Fruit fly (Drosophila melanogaster) whole organism, prepupa: ENCODE results near the gene stai.

Experiments
- Blimp-1 ChIP-seq: fragments of 200-800 bp; sonication (Bioruptor generic); optimal IDR thresholded peaks from 3 replicates; lab custom pipeline; 2017; ENCODE audit warnings: missing biosample characterization, missing genetic modification characterization, mild to moderate bottlenecking, moderate library complexity, missing genetic modification reagents
- CG11294 ChIP-seq: fragments of 200-800 bp; sonication (Bioruptor generic); IDR thresholded peaks from 2 replicates; pipeline ENCODE4 v1.3.6; 2022; ENCODE audit warnings: missing biosample characterization, missing genetic modification characterization
- CG11762 ChIP-seq: fragments of 200-800 bp; sonication (Bioruptor generic); optimal IDR thresholded peaks from 3 replicates; lab custom pipeline; 2016; ENCODE audit warnings: missing biosample characterization, missing genetic modification characterization; ENCODE audit not compliant: insufficient read depth
- CG11902 ChIP-seq: fragments of 200-800 bp; sonication (Bioruptor generic); optimal IDR thresholded peaks from 3 replicates; lab custom pipeline; 2016; ENCODE audit warnings: missing biosample characterization, missing genetic modification characterization
- CG15336 ChIP-seq: fragments of 200-800 bp; sonication (Bioruptor generic); IDR thresholded peaks from 2 replicates; pipeline ENCODE4 v1.3.6; 2022; ENCODE audit warnings: missing biosample characterization, missing genetic modification characterization
- CG1621 ChIP-seq: fragments of 200-800 bp; sonication (Bioruptor generic); optimal IDR thresholded peaks from 3 replicates; lab custom pipeline; 2018; ENCODE audit warnings: missing biosample characterization, mild to moderate bottlenecking, missing genetic modification characterization
- CG16779 ChIP-seq: fragments of 200-800 bp; sonication (Bioruptor generic); optimal IDR thresholded peaks from 3 replicates; lab custom pipeline; 2017; ENCODE audit warnings: missing biosample characterization, mild to moderate bottlenecking, missing genetic modification characterization
- CG31627 ChIP-seq: fragments of 200-800 bp; sonication (Bioruptor generic); optimal IDR thresholded peaks from 3 replicates; lab custom pipeline; 2016; ENCODE audit warnings: missing biosample characterization, missing genetic modification characterization
- CG34406 ChIP-seq: fragments of 200-800 bp; sonication (Bioruptor generic); optimal IDR thresholded peaks from 3 replicates; lab custom pipeline; 2016; ENCODE audit warnings: missing biosample characterization, missing genetic modification characterization
- CG4318 ChIP-seq: fragments of 200-800 bp; sonication (Bioruptor generic); optimal IDR thresholded peaks from 3 replicates; lab custom pipeline; 2017; ENCODE audit warnings: missing biosample characterization, mild to moderate bottlenecking, missing genetic modification characterization
- CG6276 ChIP-seq: fragments of 200-800 bp; sonication (Bioruptor generic); optimal IDR thresholded peaks from 2 replicates; lab custom pipeline; 2017; ENCODE audit warnings: missing biosample characterization, mild to moderate bottlenecking, missing genetic modification characterization
- CG6792 ChIP-seq: fragments of 200-800 bp; sonication (Bioruptor generic); optimal IDR thresholded peaks from 3 replicates; lab custom pipeline; 2016; ENCODE audit warnings: missing biosample characterization, missing genetic modification characterization
- CG6808 ChIP-seq: fragments of 200-800 bp; sonication (Bioruptor generic); optimal IDR thresholded peaks from 3 replicates; lab custom pipeline; 2017; ENCODE audit warnings: missing biosample characterization, missing genetic modification characterization, mild to moderate bottlenecking, moderate library complexity, missing genetic modification reagents
- CG6854 ChIP-seq: fragments of 200-800 bp; sonication (Bioruptor generic); optimal IDR thresholded peaks from 2 replicates; lab custom pipeline; 2017; ENCODE audit warnings: missing biosample characterization, mild to moderate bottlenecking, missing genetic modification characterization
- CG8319 ChIP-seq: fragments of 200-800 bp; sonication (Bioruptor generic); optimal IDR thresholded peaks from 3 replicates; lab custom pipeline; 2016; ENCODE audit warnings: missing biosample characterization, missing genetic modification characterization
- CG9139 ChIP-seq: fragments of 200-800 bp; sonication (Bioruptor generic); optimal IDR thresholded peaks from 3 replicates; lab custom pipeline; 2017; ENCODE audit warnings: missing biosample characterization, mild to moderate bottlenecking, missing genetic modification characterization
- Eip78C ChIP-seq: fragments of 200-800 bp; sonication (Bioruptor generic); peaks from one replicate; lab custom pipeline; 2016; ENCODE audit warnings: missing biosample characterization, missing genetic modification characterization
- Ets21C ChIP-seq: fragments of 200-800 bp; sonication (Bioruptor generic); optimal IDR thresholded peaks from 3 replicates; lab custom pipeline; 2016; ENCODE audit warnings: missing biosample characterization, missing genetic modification characterization
- Ets96B ChIP-seq: fragments of 200-800 bp; optimal IDR thresholded peaks from 2 replicates; lab custom pipeline; 2019; ENCODE audit warnings: missing biosample characterization, mild to moderate bottlenecking, missing genetic modification characterization, moderate library complexity
- Gug ChIP-seq: fragments of 200-800 bp; sonication (Bioruptor generic); IDR thresholded peaks from 2 replicates; pipeline ENCODE4 v1.3.6; 2022; ENCODE audit warnings: missing biosample characterization, missing genetic modification characterization
- Hr39 ChIP-seq: fragments of 200-800 bp; sonication (Bioruptor generic); optimal IDR thresholded peaks from 2 replicates; lab custom pipeline; 2016; ENCODE audit warnings: missing biosample characterization, missing genetic modification characterization
- Lpt ChIP-seq: fragments of 200-800 bp; sonication (Bioruptor generic); optimal IDR thresholded peaks from 3 replicates; lab custom pipeline; 2016; ENCODE audit warnings: missing biosample characterization, missing genetic modification characterization
- Met ChIP-seq: fragments of 200-800 bp; sonication (Bioruptor generic); optimal IDR thresholded peaks from 3 replicates; lab custom pipeline; 2016; ENCODE audit warnings: missing biosample characterization, missing genetic modification characterization
- OdsH ChIP-seq: fragments of 200-800 bp; sonication (Bioruptor generic); optimal IDR thresholded peaks from 3 replicates; lab custom pipeline; 2016; ENCODE audit warnings: missing biosample characterization, missing genetic modification characterization
- Smox ChIP-seq: fragments of 200-800 bp; sonication (Bioruptor generic); optimal IDR thresholded peaks from 3 replicates; lab custom pipeline; 2016; ENCODE audit warnings: missing biosample characterization, missing genetic modification characterization
- Sox102F ChIP-seq: fragments of 200-800 bp; sonication (Bioruptor generic); optimal IDR thresholded peaks from 2 replicates; lab custom pipeline; 2016; ENCODE audit warnings: missing biosample characterization, mild to moderate bottlenecking, missing genetic modification characterization
- Sox14 ChIP-seq: fragments of 200-800 bp; sonication (Bioruptor generic); optimal IDR thresholded peaks from 3 replicates; lab custom pipeline; 2016; ENCODE audit warnings: missing biosample characterization, missing genetic modification characterization
- achi ChIP-seq: fragments of 200-800 bp; sonication (Bioruptor generic); optimal IDR thresholded peaks from 3 replicates; lab custom pipeline; 2016; ENCODE audit warnings: missing biosample characterization, missing genetic modification characterization
- acj6 ChIP-seq: fragments of 200-800 bp; sonication (Bioruptor generic); optimal IDR thresholded peaks from 3 replicates; lab custom pipeline; 2016; ENCODE audit warnings: missing biosample characterization, missing genetic modification characterization
- cyc ChIP-seq: fragments of 200-800 bp; sonication (Bioruptor generic); optimal IDR thresholded peaks from 3 replicates; lab custom pipeline; 2016; ENCODE audit warnings: missing biosample characterization, missing genetic modification characterization
- dac ChIP-seq: fragments of 200-800 bp; sonication (Bioruptor generic); optimal IDR thresholded peaks from 2 replicates; lab custom pipeline; 2017; ENCODE audit warnings: missing biosample characterization, mild to moderate bottlenecking, missing genetic modification characterization
- dsx ChIP-seq: fragments of 200-800 bp; optimal IDR thresholded peaks from 3 replicates; lab custom pipeline; 2019; ENCODE audit warnings: missing biosample characterization, mild to moderate bottlenecking, missing genetic modification characterization, moderate library complexity; ENCODE audit not compliant: poor library complexity, severe bottlenecking
- eg ChIP-seq: fragments of 200-800 bp; sonication (Bioruptor generic); IDR thresholded peaks from 3 replicates; pipeline ENCODE4 v1.3.6; 2022; ENCODE audit warnings: missing biosample characterization, missing genetic modification characterization
- esn ChIP-seq: fragments of 200-800 bp; sonication (Bioruptor generic); optimal IDR thresholded peaks from 2 replicates; lab custom pipeline; 2016; ENCODE audit warnings: missing biosample characterization, mild to moderate bottlenecking, missing genetic modification characterization, moderate library complexity
- fd85E ChIP-seq: fragments of 200-800 bp; sonication (Bioruptor generic); optimal IDR thresholded peaks from 3 replicates; lab custom pipeline; 2016; ENCODE audit warnings: missing biosample characterization, missing genetic modification characterization
- fkh ChIP-seq: fragments of 200-800 bp; sonication (Bioruptor generic); optimal IDR thresholded peaks from 3 replicates; lab custom pipeline; 2017; ENCODE audit warnings: missing biosample characterization, mild to moderate bottlenecking, missing genetic modification characterization, moderate library complexity
- salr ChIP-seq, 2 experiments: fragments of 200-800 bp; sonication (Bioruptor generic); optimal IDR thresholded peaks; 3 replicates each; lab custom pipeline; 2016 to 2018; ENCODE audit warnings: missing biosample characterization in 2 of 2, missing genetic modification characterization in 2 of 2, mild to moderate bottlenecking in 1 of 2
- ss ChIP-seq, 2 experiments: fragments of 200-800 bp; sonication (Bioruptor generic); optimal IDR thresholded peaks; 2 replicates in 1 of 2; 3 replicates in 1 of 2; lab custom pipeline; 2017 to 2018; ENCODE audit warnings: mild to moderate bottlenecking in 2 of 2, missing biosample characterization in 2 of 2, missing genetic modification characterization in 2 of 2, moderate library complexity in 1 of 2
- svp ChIP-seq: fragments of 200-800 bp; sonication (Bioruptor generic); peaks from one replicate; lab custom pipeline; 2016; ENCODE audit warnings: missing biosample characterization, missing genetic modification characterization
- topi ChIP-seq: fragments of 200-800 bp; sonication (Bioruptor generic); optimal IDR thresholded peaks from 3 replicates; lab custom pipeline; 2016; ENCODE audit warnings: missing biosample characterization, missing genetic modification characterization
- vri ChIP-seq: fragments of 200-800 bp; sonication (Bioruptor generic); optimal IDR thresholded peaks from 3 replicates; lab custom pipeline; 2016; ENCODE audit warnings: missing biosample characterization, mild to moderate bottlenecking, missing genetic modification characterization

The stai gene

DNA sequence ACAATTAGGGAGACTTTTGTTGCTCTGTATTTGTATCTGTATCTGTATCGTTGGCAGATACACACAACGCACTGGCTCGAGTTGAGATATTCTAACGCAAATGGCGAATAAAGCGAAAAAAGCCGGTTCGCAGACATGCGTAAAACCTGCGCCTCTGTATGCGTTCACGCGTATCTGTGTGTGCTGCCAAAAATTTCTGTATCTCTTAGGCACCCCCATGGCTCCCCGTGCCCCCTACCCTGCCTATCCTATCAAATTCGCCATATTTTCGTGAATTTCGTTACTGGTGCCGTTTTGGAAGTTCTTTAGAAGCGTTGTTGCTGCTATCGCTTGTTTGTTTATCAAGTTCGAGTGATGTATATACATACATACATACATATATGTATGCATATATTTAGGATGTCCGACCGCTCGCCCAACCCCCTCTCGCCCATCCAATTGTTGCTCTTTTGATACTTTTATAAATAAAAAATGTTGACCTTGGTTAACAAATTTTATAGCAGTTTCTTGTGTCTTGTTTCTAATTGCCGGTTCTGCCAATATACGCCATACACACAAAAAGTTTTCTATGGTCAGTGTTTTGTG, 14.4 kb upstream of the stai start:
- TF ChIP-seq fkh (GFP tag; lab: Kevin White, UChicago): peak; percentile 50
- TF ChIP-seq CG8319: no peak
- TF ChIP-seq svp (GFP tag; lab: Kevin White, UChicago): peak; percentile 69
- TF ChIP-seq vri (GFP tag; lab: Kevin White, UChicago): peak; percentile 68

DNA sequence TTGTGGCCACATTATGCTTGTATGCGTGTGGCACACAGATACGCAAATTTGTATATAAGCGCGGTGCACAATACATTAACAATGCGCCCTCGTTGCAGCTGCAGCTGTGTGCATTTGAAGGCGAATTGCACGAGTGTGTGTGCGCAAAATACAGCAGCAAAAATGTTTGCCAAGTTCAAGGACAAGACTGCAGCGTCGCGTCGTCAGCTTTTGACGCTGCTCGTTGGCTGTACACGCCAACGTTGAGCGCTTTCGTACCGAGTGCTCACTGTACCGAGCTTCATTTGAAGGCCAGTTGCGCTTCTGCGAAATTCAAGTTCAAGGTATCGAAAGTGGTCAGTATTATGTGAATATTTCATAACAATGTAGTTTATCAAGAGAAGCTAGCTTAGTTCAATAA, 13.4 kb upstream of the stai start:
- peak; percentile 48 for TF ChIP-seq Hr39 (GFP tag; lab: Kevin White, UChicago)
- no peak for TF ChIP-seq CG11294 (GFP tag; lab: Robert Waterston, UW)
- TF ChIP-seq vri (GFP tag; lab: Kevin White, UChicago): peak; percentile 42
- peak; percentile 66 for TF ChIP-seq Met
- peak; percentile 26 for TF ChIP-seq CG31627 (GFP tag; lab: Kevin White, UChicago)
- no peak for TF ChIP-seq Smox
- peak; percentile 65 for TF ChIP-seq Blimp-1 (GFP tag; lab: Kevin White, UChicago)
- peak; percentile 35 for TF ChIP-seq Eip78C (GFP tag; lab: Kevin White, UChicago)

dm6 chr2L:6087685-6088084, 12.5 kb upstream of the stai start:
- TF ChIP-seq Eip78C (GFP tag; lab: Kevin White, UChicago) (no peak), achi (no peak), OdsH (GFP tag; lab: Kevin White, UChicago) (no peak), fkh (GFP tag; lab: Kevin White, UChicago) (no peak), ss (GFP tag; optimal IDR thresholded peaks at IDR 0.05; lab: Kevin White, UChicago) (no peak), salr (GFP tag; optimal IDR thresholded peaks at IDR 0.05; lab: Kevin White, UChicago) (no peak), Gug (no peak), CG16779 (tag; lab: Kevin White, UChicago) (no peak), CG9139 (no peak), CG6854 (GFP tag; lab: Kevin White, UChicago) (no peak), CG11762 (GFP tag; lab: Kevin White, UChicago) (no peak), CG6276 (no peak)
- TF ChIP-seq, all 60 proteins: peak for 0

DNA sequence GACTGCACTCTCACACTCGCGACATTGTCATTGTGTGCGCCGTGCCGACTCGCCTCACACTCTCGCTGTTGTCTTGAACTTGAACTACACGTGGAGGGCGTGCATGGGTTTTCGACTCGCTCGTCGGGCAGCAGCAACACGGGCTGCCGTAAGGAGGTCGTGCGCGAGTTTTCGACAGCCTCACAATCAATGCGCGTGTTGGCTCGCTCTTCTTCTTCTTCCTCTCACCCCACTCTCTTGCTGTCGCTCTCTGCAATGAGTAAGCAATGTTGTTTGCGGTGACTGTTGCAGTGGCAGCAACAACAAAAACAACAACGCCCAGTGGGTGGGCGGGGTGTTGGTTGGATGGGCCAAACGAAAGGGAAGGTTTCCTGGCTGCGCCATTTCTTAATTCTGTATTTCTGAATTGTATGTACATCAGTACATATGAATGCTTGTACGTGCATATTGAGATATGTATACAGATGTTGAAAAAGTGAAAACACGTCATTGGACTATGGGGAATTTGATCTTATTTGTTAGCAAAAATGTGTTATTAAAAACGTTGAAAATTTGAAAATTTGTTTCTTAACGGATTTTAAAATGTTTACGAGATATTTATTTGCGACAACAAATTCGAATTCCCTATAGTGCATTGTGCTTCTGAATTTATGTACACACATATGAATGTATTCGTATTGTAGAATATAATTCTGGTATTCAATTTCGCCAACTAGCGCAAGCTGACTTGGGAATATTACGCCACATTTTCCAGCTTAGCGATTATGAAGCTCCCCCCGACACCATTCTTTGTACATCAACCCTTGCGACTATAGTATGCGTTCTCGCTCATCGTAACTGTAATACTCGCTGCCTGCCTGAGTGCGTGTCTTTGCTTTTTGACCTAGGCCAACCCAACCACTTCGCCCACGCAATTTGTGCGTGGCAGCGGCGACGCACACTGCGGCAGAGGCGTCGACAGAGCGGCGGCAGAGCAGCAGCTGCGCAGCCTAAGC, 11.5 kb upstream of the stai start:
- TF ChIP-seq CG15336 (no peak), topi (peak; percentile 17), Lpt (GFP tag; lab: Kevin White, UChicago) (peak; percentile 21), Sox14 (peak; percentile 77), esn (GFP tag; lab: Kevin White, UChicago) (peak; percentile 32), CG6276 (no peak), dsx (GFP tag; lab: Kevin White, UChicago) (peak; percentile 80), fkh (GFP tag; lab: Kevin White, UChicago) (peak; percentile 95), ss (GFP tag; optimal IDR thresholded peaks at IDR 0.05; lab: Kevin White, UChicago) (no peak), CG6792 (GFP tag; lab: Kevin White, UChicago) (no peak), salr (GFP tag; optimal IDR thresholded peaks at IDR 0.05; lab: Kevin White, UChicago) (peak in 1 of 2 experiments; percentile 35), CG1621 (peak; percentile 53), CG34406 (GFP tag; lab: Kevin White, UChicago) (no peak), Ets96B (tag; lab: Kevin White, UChicago) (no peak), CG11294 (GFP tag; lab: Robert Waterston, UW) (no peak), CG11762 (GFP tag; lab: Kevin White, UChicago) (no peak), CG6808 (GFP tag; lab: Kevin White, UChicago) (no peak), Gug (peak; percentile 53), CG16779 (tag; lab: Kevin White, UChicago) (peak; percentile 66), vri (GFP tag; lab: Kevin White, UChicago) (peak; percentile 72), Sox102F (GFP tag; lab: Kevin White, UChicago) (peak; percentile 23), Met (peak; percentile 100), eg (GFP tag; lab: Robert Waterston, UW) (peak; percentile 56; the same call in 2 of the 3 replicates), CG11902 (GFP tag; lab: Kevin White, UChicago) (no peak), Eip78C (GFP tag; lab: Kevin White, UChicago) (peak; percentile 98), dac (no peak), Ets21C (GFP tag; lab: Kevin White, UChicago) (no peak), cyc (GFP tag; lab: Kevin White, UChicago) (no peak), fd85E (GFP tag; lab: Kevin White, UChicago) (no peak), CG4318 (no peak), acj6 (no peak), svp (GFP tag; lab: Kevin White, UChicago) (peak; percentile 97)
